Worm (Caenorhabditis elegans): ENCODE data around the gene F14H3.14.

- TF ChIP-seq ref-1 (GFP tag; conservative IDR thresholded peaks at IDR 0.05) (no peak), flt-1 (GFP tag; IDR thresholded peaks at IDR 0.05) (no peak), ztf-29 (GFP tag; IDR thresholded peaks at IDR 0.05) (no peak), cog-1 (tag; optimal IDR thresholded peaks at IDR 0.05) (no peak), klf-2 (GFP tag; conservative IDR thresholded peaks at IDR 0.05) (no peak), med-1 (GFP tag; optimal IDR thresholded peaks at IDR 0.05; ENCODE audit: insufficient read depth) (no peak), ztf-23 (GFP tag; IDR thresholded peaks at IDR 0.05) (no peak), tab-1 (GFP tag; IDR thresholded peaks at IDR 0.05) (no peak), T22C8.4 (GFP tag; IDR thresholded peaks at IDR 0.05) (no peak)
Measured at ce11 chrV:16100103-16100730, 37.5 kb upstream of the F14H3.14 start, which contains the start of gene cth-1.

All from whole organism, midembryonic.